Worm (Caenorhabditis elegans) whole organism, early embryonic: ENCODE measurements around the gene C09H10.9.

Experiments used
- ama-1 ChIP-seq: fragments of 150-350 bp; optimal IDR thresholded peaks from 2 replicates; lab custom pipeline; 2014
- ceh-13 ChIP-seq: fragments of 200-800 bp; sonication (Bioruptor generic); optimal IDR thresholded peaks from 2 replicates; lab custom pipeline; 2018; ENCODE audit warnings: mild to moderate bottlenecking, missing genetic modification characterization, missing compliant biosample characterization
- pes-1 ChIP-seq: fragments of 200-800 bp; sonication (Bioruptor generic); IDR thresholded peaks from 2 replicates; pipeline ENCODE4 v1.3.6; 2022; ENCODE audit warnings: missing genetic modification reagents, missing genetic modification characterization, missing compliant biosample characterization

ce11 chrII:11135773-11136172 lies 31.5 kb downstream of the C09H10.9 start:
- TF ChIP-seq ceh-13: no peak
- TF ChIP-seq ama-1: no peak
- no peak for TF ChIP-seq pes-1
